Fruit fly (Drosophila melanogaster): ENCODE measurements around the gene CG42590.
"Not testable (repeated sequence)": the region's sequence is repeated elsewhere in the genome, so short reads cannot be mapped to it uniquely, and the experiment has no call there.

DNA sequence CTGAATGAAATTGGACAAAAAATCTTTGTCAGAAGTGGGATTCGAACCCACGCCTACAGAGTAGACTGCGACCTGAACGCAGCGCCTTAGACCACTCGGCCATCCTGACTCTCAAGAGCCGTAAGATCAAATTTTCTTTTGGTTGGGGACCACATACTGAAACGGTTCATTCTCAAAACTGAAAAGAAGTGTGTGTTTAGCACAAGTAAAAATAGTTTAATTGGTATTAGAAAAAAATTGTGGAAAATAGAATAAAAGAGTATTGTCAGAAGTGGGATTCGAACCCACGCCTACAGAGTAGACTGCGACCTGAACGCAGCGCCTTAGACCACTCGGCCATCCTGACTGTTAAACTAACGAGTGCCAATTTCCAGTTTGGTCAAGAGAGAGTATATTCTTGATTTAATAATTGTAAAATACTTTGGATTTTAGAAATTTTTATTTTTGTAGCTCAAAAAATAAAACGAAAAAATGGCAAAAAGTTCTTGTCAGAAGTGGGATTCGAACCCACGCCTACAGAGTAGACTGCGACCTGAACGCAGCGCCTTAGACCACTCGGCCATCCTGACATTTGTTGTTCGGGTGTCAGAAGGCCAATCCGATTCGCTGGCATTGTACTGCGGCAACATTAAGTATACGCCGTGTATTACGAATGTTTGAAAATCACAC is 8.7 kb downstream of the CG42590 start:
- TF ChIP-seq CG32121 (GFP tag; IDR thresholded peaks at IDR 0.05) (0 out of 2 replicates have a peak, but pooled peaks have one; percentile 25), CG12605 (GFP tag; IDR thresholded peaks at IDR 0.05) (peak; percentile 16; the same call in 1 of the 2 replicates), Ets98B (GFP tag; IDR thresholded peaks at IDR 0.05) (0 out of 2 replicates have a peak, but pooled peaks have one; percentile 35)
- TF ChIP-seq Pif1B (GFP tag; optimal IDR thresholded peaks at IDR 0.05); CG8301 (tag; optimal IDR thresholded peaks at IDR 0.05); CG10348 (GFP tag; IDR thresholded peaks at IDR 0.05); CG17806 (tag; optimal IDR thresholded peaks at IDR 0.05); CG15710 (tag; optimal IDR thresholded peaks at IDR 0.05); D1 (tag; optimal IDR thresholded peaks at IDR 0.05); gl (tag; optimal IDR thresholded peaks at IDR 0.05); CG8159 (tag; optimal IDR thresholded peaks at IDR 0.05): not testable (repeated sequence)
